Worm (Caenorhabditis elegans) whole organism, young adult: ENCODE data around the gene W06G6.10.

Experiments used
- F49E8.2 ChIP-seq: sonication (generic microtip); optimal IDR thresholded peaks from 3 replicates; lab custom pipeline; 2017; ENCODE audit warnings: missing genetic modification characterization, mild to moderate bottlenecking, missing compliant biosample characterization, antibody characterized with exemption, moderate library complexity; ENCODE audit not compliant: insufficient read depth
- K11D2.4 ChIP-seq: fragments of 200-800 bp; sonication (Bioruptor generic); IDR thresholded peaks from 2 replicates; pipeline ENCODE4 v1.3.6; 2022; ENCODE audit warnings: missing genetic modification reagents, missing genetic modification characterization, missing compliant biosample characterization
- T07F8.4 ChIP-seq: sonication (generic microtip); optimal IDR thresholded peaks from 2 replicates; lab custom pipeline; 2016; ENCODE audit warnings: mild to moderate bottlenecking, missing genetic modification characterization, moderate library complexity, missing compliant biosample characterization
- Y53G8AR.9 ChIP-seq: fragments of 200-800 bp; sonication (Bioruptor generic); conservative IDR thresholded peaks from 2 replicates; pipeline ENCODE4 v1.3.6; 2022; ENCODE audit warnings: missing genetic modification reagents, missing genetic modification characterization, missing compliant biosample characterization
- ama-1 ChIP-seq, 3 experiments: fragments of 150-350 bp in 1 of 3; sonication (generic microtip) in 2 of 3; optimal IDR thresholded peaks; 2 replicates each; lab custom pipeline; 2014 to 2018; ENCODE audit warnings: missing biosample characterization in 2 of 3, missing genetic modification characterization in 2 of 3, missing genetic modification reagents in 2 of 3
- cebp-2 ChIP-seq: fragments of 200-800 bp; sonication (Bioruptor generic); IDR thresholded peaks from 2 replicates; pipeline ENCODE4 v1.3.6; 2022; ENCODE audit warnings: missing genetic modification characterization, missing compliant biosample characterization
- dox-1 ChIP-seq: fragments of 200-800 bp; sonication (Bioruptor generic); IDR thresholded peaks from 2 replicates; pipeline ENCODE4 v1.3.6; 2022; ENCODE audit warnings: missing genetic modification reagents, missing genetic modification characterization, missing compliant biosample characterization
- dpl-1 ChIP-seq: fragments of 150-350 bp; optimal IDR thresholded peaks from 2 replicates; lab custom pipeline; 2014; ENCODE audit warnings: missing biosample characterization, missing genetic modification reagents, missing genetic modification characterization
- egl-44 ChIP-seq: fragments of 200-800 bp; sonication (Bioruptor generic); IDR thresholded peaks from 2 replicates; pipeline ENCODE4 v1.3.6; 2022; ENCODE audit warnings: missing genetic modification reagents, missing genetic modification characterization, missing compliant biosample characterization
- gei-17 ChIP-seq: fragments of 200-800 bp; sonication (Bioruptor generic); optimal IDR thresholded peaks from 2 replicates; lab custom pipeline; 2018; ENCODE audit warnings: mild to moderate bottlenecking, missing genetic modification characterization, missing compliant biosample characterization
- hmg-1.2 ChIP-seq: fragments of 200-800 bp; sonication (Bioruptor generic); IDR thresholded peaks from 2 replicates; pipeline ENCODE4 v1.3.6; 2022; ENCODE audit warnings: missing genetic modification reagents, missing genetic modification characterization, missing compliant biosample characterization
- hmg-20 ChIP-seq: fragments of 200-800 bp; sonication (Bioruptor generic); IDR thresholded peaks from 2 replicates; pipeline ENCODE4 v1.3.6; 2022; ENCODE audit warnings: missing genetic modification reagents, missing genetic modification characterization, missing compliant biosample characterization
- hrde-1 ChIP-seq: sonication (generic microtip); optimal IDR thresholded peaks from 2 replicates; lab custom pipeline; 2016; ENCODE audit warnings: missing genetic modification characterization, mild to moderate bottlenecking, missing compliant biosample characterization, moderate library complexity, missing genotype, missing genetic modification reagents, borderline replicate concordance
- hsf-1 ChIP-seq: fragments of 200-800 bp; sonication (Bioruptor generic); IDR thresholded peaks from 2 replicates; pipeline ENCODE4 v1.3.6; 2022; ENCODE audit warnings: missing genetic modification reagents, missing genetic modification characterization, missing compliant biosample characterization
- lag-1 ChIP-seq: fragments of 200-800 bp; sonication (Bioruptor generic); IDR thresholded peaks from 2 replicates; pipeline ENCODE4 v1.3.6; 2022; ENCODE audit warnings: missing genetic modification reagents, missing genetic modification characterization, missing compliant biosample characterization
- let-607 ChIP-seq, 2 experiments: fragments of 200-800 bp in 1 of 2; sonication (Bioruptor generic) in 1 of 2; sonication (generic microtip) in 1 of 2; optimal IDR thresholded peaks; 2 replicates each; lab custom pipeline; 2016 to 2018; ENCODE audit warnings: mild to moderate bottlenecking in 2 of 2, missing compliant biosample characterization in 2 of 2, missing genetic modification characterization in 2 of 2, moderate library complexity in 2 of 2, missing genotype in 1 of 2
- lin-26 ChIP-seq: fragments of 200-800 bp; sonication (Bioruptor generic); IDR thresholded peaks from 2 replicates; pipeline ENCODE4 v1.3.6; 2022; ENCODE audit warnings: missing genetic modification reagents, missing genetic modification characterization, missing compliant biosample characterization
- lin-35 ChIP-seq, 3 experiments: fragments of 150-350 bp in 2 of 3; sonication (generic microtip) in 1 of 3; optimal IDR thresholded peaks; 2 replicates each; lab custom pipeline; 2014 to 2018; ENCODE audit warnings: missing biosample characterization in 3 of 3, missing genetic modification characterization in 3 of 3, missing genetic modification reagents in 3 of 3
- lin-54 ChIP-seq: fragments of 200-800 bp; sonication (Bioruptor generic); optimal IDR thresholded peaks from 2 replicates; lab custom pipeline; 2018; ENCODE audit warnings: mild to moderate bottlenecking, missing genetic modification characterization, missing compliant biosample characterization
- lir-1 ChIP-seq: fragments of 200-800 bp; sonication (Bioruptor generic); conservative IDR thresholded peaks from 2 replicates; pipeline ENCODE4 v1.3.6; 2022; ENCODE audit warnings: missing genetic modification reagents, missing genetic modification characterization, missing compliant biosample characterization
- lsl-1 ChIP-seq: fragments of 200-800 bp; sonication (Bioruptor generic); optimal IDR thresholded peaks from 2 replicates; lab custom pipeline; 2018; ENCODE audit warnings: mild to moderate bottlenecking, missing genetic modification characterization, moderate library complexity, missing compliant biosample characterization
- madf-6 ChIP-seq: fragments of 200-800 bp; sonication (Bioruptor generic); IDR thresholded peaks from 2 replicates; pipeline ENCODE4 v1.3.6; 2022; ENCODE audit warnings: missing genetic modification reagents, missing genetic modification characterization, missing compliant biosample characterization
- mxl-1 ChIP-seq: sonication (generic microtip); optimal IDR thresholded peaks from 2 replicates; lab custom pipeline; 2016; ENCODE audit warnings: missing genetic modification characterization, missing compliant biosample characterization
- nhr-80 ChIP-seq: sonication (generic microtip); optimal IDR thresholded peaks from 2 replicates; lab custom pipeline; 2016; ENCODE audit warnings: missing genetic modification characterization, missing compliant biosample characterization
- nhr-90 ChIP-seq: sonication (generic microtip); optimal IDR thresholded peaks from 2 replicates; lab custom pipeline; 2016; ENCODE audit warnings: missing genotype, mild to moderate bottlenecking, missing genetic modification characterization, missing compliant biosample characterization
- snpc-1.1 ChIP-seq: sonication (generic microtip); optimal IDR thresholded peaks from 2 replicates; lab custom pipeline; 2017; ENCODE audit warnings: missing genetic modification characterization, mild to moderate bottlenecking, missing compliant biosample characterization, antibody characterized with exemption, moderate library complexity, missing genotype, missing genetic modification reagents; ENCODE audit not compliant: insufficient read depth
- snpc-1.3 ChIP-seq: sonication (generic microtip); optimal IDR thresholded peaks from 2 replicates; lab custom pipeline; 2017; ENCODE audit warnings: missing genetic modification characterization, mild to moderate bottlenecking, missing compliant biosample characterization, antibody characterized with exemption, moderate library complexity, missing genotype, missing genetic modification reagents; ENCODE audit not compliant: insufficient read depth
- snpc-3.4 ChIP-seq: sonication (generic microtip); optimal IDR thresholded peaks from 2 replicates; lab custom pipeline; 2017; ENCODE audit warnings: missing genetic modification characterization, mild to moderate bottlenecking, missing compliant biosample characterization, antibody characterized with exemption, moderate library complexity, missing genotype, missing genetic modification reagents
- somi-1 ChIP-seq: fragments of 200-800 bp; sonication (Bioruptor generic); optimal IDR thresholded peaks from 2 replicates; lab custom pipeline; 2018; ENCODE audit warnings: mild to moderate bottlenecking, missing genetic modification characterization, missing compliant biosample characterization
- sptf-2 ChIP-seq: fragments of 200-800 bp; sonication (Bioruptor generic); optimal IDR thresholded peaks from 2 replicates; lab custom pipeline; 2018; ENCODE audit warnings: mild to moderate bottlenecking, missing genetic modification characterization, missing compliant biosample characterization
- tbp1 ChIP-seq: fragments of 200-800 bp; sonication (Bioruptor generic); optimal IDR thresholded peaks from 2 replicates; lab custom pipeline; 2018; ENCODE audit warnings: mild to moderate bottlenecking, missing genetic modification characterization, missing compliant biosample characterization
- zfh-2 ChIP-seq: fragments of 200-800 bp; sonication (Bioruptor generic); conservative IDR thresholded peaks from 2 replicates; pipeline ENCODE4 v1.3.6; 2022; ENCODE audit warnings: missing genetic modification reagents, missing genetic modification characterization, missing compliant biosample characterization
- zim-3 ChIP-seq: sonication (generic microtip); optimal IDR thresholded peaks from 2 replicates; lab custom pipeline; 2017; ENCODE audit warnings: mild to moderate bottlenecking, missing genetic modification characterization, moderate library complexity, missing compliant biosample characterization
- ztf-26 ChIP-seq: sonication (generic microtip); optimal IDR thresholded peaks from 2 replicates; lab custom pipeline; 2017; ENCODE audit warnings: missing genetic modification characterization, missing compliant biosample characterization
- ztf-3 ChIP-seq: fragments of 200-800 bp; sonication (Bioruptor generic); optimal IDR thresholded peaks from 2 replicates; lab custom pipeline; 2018; ENCODE audit warnings: mild to moderate bottlenecking, missing genetic modification characterization, missing compliant biosample characterization

W06G6.10 gene

DNA sequence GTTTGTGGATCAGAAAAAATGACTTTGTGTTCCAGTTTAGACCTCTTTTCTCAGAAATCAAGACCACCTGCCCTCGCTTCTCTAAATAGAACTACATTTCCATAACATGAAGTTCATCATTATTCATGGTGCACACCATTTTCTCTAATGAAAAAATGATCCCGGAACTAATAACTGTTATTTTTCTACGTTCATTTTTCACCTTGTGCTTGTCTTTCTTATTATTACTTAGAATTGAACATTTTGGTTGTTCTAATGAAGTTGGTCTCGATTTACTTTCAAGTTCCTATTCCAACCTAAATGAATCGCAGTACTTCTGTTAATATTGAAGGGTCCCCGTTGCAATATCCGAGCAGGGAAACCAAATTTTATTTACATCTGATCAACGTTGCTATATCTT lies 35.9 kb upstream of the W06G6.10 start, which contains the start of gene srw-36:
Gene srw-36, plus strand, starts transcription at position 301 of the 400 bp plus-strand sequence.
- TF ChIP-seq hrde-1 (tag; lab: Kevin White, UChicago) (no peak), tbp1 (GFP tag; lab: Kevin White, UChicago) (no peak), ztf-26 (tag; lab: Kevin White, UChicago) (no peak), lsl-1 (GFP tag; lab: Kevin White, UChicago) (no peak), madf-6 (GFP tag; lab: Robert Waterston, UW) (no peak), egl-44 (no peak), lag-1 (GFP tag; lab: Robert Waterston, UW) (no peak), nhr-80 (tag; lab: Kevin White, UChicago) (no peak), ztf-3 (GFP tag; lab: Kevin White, UChicago) (no peak), let-607 (tag; optimal IDR thresholded peaks at IDR 0.05; lab: Kevin White, UChicago) (no peak), zfh-2 (no peak), nhr-90 (tag; lab: Kevin White, UChicago) (no peak), lin-35 (GFP tag; optimal IDR thresholded peaks at IDR 0.05; lab: Kevin White, UChicago) (no peak), zim-3 (tag; lab: Kevin White, UChicago) (no peak), F49E8.2 (no peak), K11D2.4 (GFP tag; lab: Robert Waterston, UW) (no peak), snpc-1.1 (tag; lab: Kevin White, UChicago) (no peak)

DNA sequence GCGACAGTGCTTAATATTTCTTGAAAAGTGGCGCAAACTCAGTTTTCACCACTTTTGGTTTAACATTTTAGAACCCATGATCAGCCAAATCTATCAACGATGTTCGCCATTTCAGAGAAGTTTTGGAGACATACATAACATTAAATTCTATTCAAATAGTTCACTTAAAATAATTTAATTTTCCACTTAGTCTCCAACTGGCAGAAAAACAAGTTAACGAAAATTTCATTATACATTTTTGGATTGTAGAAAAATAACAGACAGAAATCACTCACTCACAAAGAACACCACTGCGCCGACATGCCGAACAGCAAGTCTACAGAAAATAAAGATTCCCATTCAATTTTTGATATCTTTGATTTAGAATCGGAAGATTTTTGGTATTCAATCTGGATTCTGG lies 33.0 kb upstream of the W06G6.10 start, which contains the start of gene srw-44:
Gene srw-44, plus strand, starts transcription at position 301 of the 400 bp plus-strand sequence.
- TF ChIP-seq let-607 (tag; optimal IDR thresholded peaks at IDR 0.05; lab: Kevin White, UChicago) (no peak), lin-54 (GFP tag; lab: Kevin White, UChicago) (no peak), T07F8.4 (tag; lab: Kevin White, UChicago) (no peak), madf-6 (GFP tag; lab: Robert Waterston, UW) (no peak), ztf-26 (tag; lab: Kevin White, UChicago) (no peak), ama-1 (optimal IDR thresholded peaks at IDR 0.05; lab: Kevin White, UChicago) (no peak), ama-1 (GFP tag; optimal IDR thresholded peaks at IDR 0.05; lab: Kevin White, UChicago) (no peak), lin-26 (no peak), nhr-80 (tag; lab: Kevin White, UChicago) (no peak), dox-1 (GFP tag; lab: Robert Waterston, UW) (no peak), somi-1 (GFP tag; lab: Kevin White, UChicago) (no peak), snpc-1.3 (no peak), sptf-2 (no peak), dpl-1 (GFP tag; lab: Kevin White, UChicago) (no peak), cebp-2 (GFP tag; lab: Robert Waterston, UW) (no peak), lir-1 (GFP tag; lab: Robert Waterston, UW) (no peak), tbp1 (GFP tag; lab: Kevin White, UChicago) (no peak), Y53G8AR.9 (GFP tag; lab: Robert Waterston, UW) (no peak)
- TF ChIP-seq, all 124 proteins: peak for 0

DNA sequence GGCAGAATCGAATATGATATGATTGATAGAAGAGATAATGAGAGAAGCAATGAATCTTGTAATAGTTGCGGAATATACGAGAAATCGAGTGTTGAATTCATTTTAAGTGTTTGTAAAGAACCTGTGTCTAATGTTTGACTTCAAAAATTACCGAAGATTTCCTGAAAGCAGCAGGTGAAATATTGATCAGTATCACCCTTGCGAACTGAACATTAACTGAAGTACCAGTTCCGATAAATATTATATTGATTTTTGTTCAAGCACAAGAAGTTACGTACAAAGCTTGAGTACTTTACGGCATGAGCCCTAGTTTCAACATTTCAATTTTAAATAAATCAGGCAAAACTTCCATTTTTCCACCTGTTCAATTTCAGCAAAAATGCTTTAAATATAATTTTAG lies 32.2 kb upstream of the W06G6.10 start, which contains the start of gene srz-103:
Gene srz-103, minus strand, starts transcription at position 101 of the 400 bp plus-strand sequence.
- TF ChIP-seq hmg-20 (GFP tag; lab: Robert Waterston, UW): no peak
- TF ChIP-seq hmg-1.2: no peak
- TF ChIP-seq mxl-1: no peak
- TF ChIP-seq lir-1 (GFP tag; lab: Robert Waterston, UW): no peak
- no peak for TF ChIP-seq hsf-1 (GFP tag; lab: Robert Waterston, UW)
- TF ChIP-seq zfh-2: no peak
- no peak for TF ChIP-seq gei-17 (GFP tag; lab: Kevin White, UChicago)
- TF ChIP-seq snpc-3.4 (tag; lab: Kevin White, UChicago): no peak
